Worm (Caenorhabditis elegans) whole organism, young adult: ENCODE data around the gene C14A4.12.

Experiments
- B0261.1 ChIP-seq: sonication (generic microtip); optimal IDR thresholded peaks from 2 replicates; lab custom pipeline; 2016; ENCODE audit warnings: mild to moderate bottlenecking, missing genetic modification characterization, moderate library complexity, missing compliant biosample characterization
- B0336.3 ChIP-seq: fragments of 200-800 bp; sonication (Bioruptor generic); IDR thresholded peaks from 2 replicates; pipeline ENCODE4 v1.3.6; 2022; ENCODE audit warnings: missing genetic modification characterization, missing compliant biosample characterization
- C06A6.2 ChIP-seq: fragments of 200-800 bp; sonication (Bioruptor generic); conservative IDR thresholded peaks from 2 replicates; pipeline ENCODE4 v1.3.6; 2022; ENCODE audit warnings: missing genetic modification characterization, missing compliant biosample characterization
- D2030.7 ChIP-seq: fragments of 200-800 bp; sonication (Bioruptor generic); IDR thresholded peaks from 2 replicates; pipeline ENCODE4 v1.3.6; 2022; ENCODE audit warnings: missing genetic modification reagents, missing genetic modification characterization, missing compliant biosample characterization
- F10E7.11 ChIP-seq: sonication (generic microtip); optimal IDR thresholded peaks from 2 replicates; lab custom pipeline; 2017; ENCODE audit warnings: mild to moderate bottlenecking, missing genetic modification characterization, moderate library complexity, missing compliant biosample characterization
- F33H1.4 ChIP-seq: fragments of 200-800 bp; sonication (Bioruptor generic); IDR thresholded peaks from 2 replicates; pipeline ENCODE4 v1.3.6; 2022; ENCODE audit warnings: missing genetic modification reagents, missing genetic modification characterization, missing compliant biosample characterization
- F39B2.1 ChIP-seq: fragments of 200-800 bp; sonication (Bioruptor generic); IDR thresholded peaks from 2 replicates; pipeline ENCODE4 v1.3.6; 2022; ENCODE audit warnings: missing genetic modification reagents, missing genetic modification characterization, missing compliant biosample characterization
- F49E8.2 ChIP-seq: sonication (generic microtip); optimal IDR thresholded peaks from 3 replicates; lab custom pipeline; 2017; ENCODE audit warnings: missing genetic modification characterization, mild to moderate bottlenecking, missing compliant biosample characterization, antibody characterized with exemption, moderate library complexity; ENCODE audit not compliant: insufficient read depth
- F57A8.1 ChIP-seq: fragments of 200-800 bp; sonication (Bioruptor generic); optimal IDR thresholded peaks from 2 replicates; lab custom pipeline; 2018; ENCODE audit warnings: mild to moderate bottlenecking, missing genetic modification characterization, moderate library complexity, missing compliant biosample characterization
- K11D2.4 ChIP-seq: fragments of 200-800 bp; sonication (Bioruptor generic); IDR thresholded peaks from 2 replicates; pipeline ENCODE4 v1.3.6; 2022; ENCODE audit warnings: missing genetic modification reagents, missing genetic modification characterization, missing compliant biosample characterization
- K12H6.12 ChIP-seq: fragments of 200-800 bp; sonication (Bioruptor generic); optimal IDR thresholded peaks from 2 replicates; lab custom pipeline; 2018; ENCODE audit warnings: mild to moderate bottlenecking, missing genetic modification characterization, missing compliant biosample characterization
- T26A5.8 ChIP-seq: sonication (generic microtip); optimal IDR thresholded peaks from 2 replicates; lab custom pipeline; 2016; ENCODE audit warnings: missing genetic modification characterization, missing compliant biosample characterization
- Y56A3A.18 ChIP-seq: fragments of 200-800 bp; sonication (Bioruptor generic); IDR thresholded peaks from 2 replicates; pipeline ENCODE4 v1.3.6; 2022; ENCODE audit warnings: missing genetic modification reagents, missing genetic modification characterization, missing compliant biosample characterization
- ZK185.1 ChIP-seq: sonication (generic microtip); optimal IDR thresholded peaks from 2 replicates; lab custom pipeline; 2016; ENCODE audit warnings: mild to moderate bottlenecking, missing genetic modification characterization, missing compliant biosample characterization; ENCODE audit not compliant: poor library complexity, severe bottlenecking
- akir-1 ChIP-seq: fragments of 200-800 bp; sonication (Bioruptor generic); optimal IDR thresholded peaks from 2 replicates; lab custom pipeline; 2018; ENCODE audit warnings: mild to moderate bottlenecking, missing genetic modification characterization, moderate library complexity, missing compliant biosample characterization
- aptf-3 ChIP-seq: fragments of 200-800 bp; sonication (Bioruptor generic); IDR thresholded peaks from 2 replicates; pipeline ENCODE4 v1.3.6; 2022; ENCODE audit warnings: missing genetic modification characterization, missing compliant biosample characterization
- attf-6 ChIP-seq: fragments of 200-800 bp; sonication (Bioruptor generic); IDR thresholded peaks from 2 replicates; pipeline ENCODE4 v1.3.6; 2022; ENCODE audit warnings: missing genetic modification reagents, missing genetic modification characterization, missing compliant biosample characterization
- ceh-40 ChIP-seq: fragments of 200-800 bp; sonication (Bioruptor generic); IDR thresholded peaks from 2 replicates; pipeline ENCODE4 v1.3.6; 2022; ENCODE audit warnings: missing genetic modification characterization, missing compliant biosample characterization
- dpff-1 ChIP-seq: sonication (generic microtip); optimal IDR thresholded peaks from 2 replicates; lab custom pipeline; 2017; ENCODE audit warnings: mild to moderate bottlenecking, missing genetic modification characterization, missing compliant biosample characterization
- dpl-1 ChIP-seq: fragments of 150-350 bp; optimal IDR thresholded peaks from 2 replicates; lab custom pipeline; 2014; ENCODE audit warnings: missing biosample characterization, missing genetic modification reagents, missing genetic modification characterization
- ekl-4 ChIP-seq: fragments of 200-800 bp; sonication (Bioruptor generic); IDR thresholded peaks from 2 replicates; pipeline ENCODE4 v1.3.6; 2022; ENCODE audit warnings: missing genetic modification reagents, missing genetic modification characterization, missing compliant biosample characterization
- him-1 ChIP-seq: sonication (generic microtip); optimal IDR thresholded peaks from 2 replicates; lab custom pipeline; 2016; ENCODE audit warnings: missing genotype, missing genetic modification reagents, missing genetic modification characterization, missing compliant biosample characterization
- hlh-12 ChIP-seq: sonication (generic microtip); optimal IDR thresholded peaks from 2 replicates; lab custom pipeline; 2016; ENCODE audit warnings: missing genetic modification characterization, missing compliant biosample characterization
- hlh-26 ChIP-seq: fragments of 200-800 bp; sonication (Bioruptor generic); conservative IDR thresholded peaks from 2 replicates; pipeline ENCODE4 v1.3.6; 2022; ENCODE audit warnings: missing genetic modification reagents, missing genetic modification characterization, missing compliant biosample characterization
- hsf-1 ChIP-seq: fragments of 200-800 bp; sonication (Bioruptor generic); IDR thresholded peaks from 2 replicates; pipeline ENCODE4 v1.3.6; 2022; ENCODE audit warnings: missing genetic modification reagents, missing genetic modification characterization, missing compliant biosample characterization
- let-526 ChIP-seq: fragments of 200-800 bp; sonication (Bioruptor generic); IDR thresholded peaks from 2 replicates; pipeline ENCODE4 v1.3.6; 2022; ENCODE audit warnings: missing genetic modification reagents, missing genetic modification characterization, missing compliant biosample characterization
- let-607 ChIP-seq, 2 experiments: fragments of 200-800 bp in 1 of 2; sonication (Bioruptor generic) in 1 of 2; sonication (generic microtip) in 1 of 2; optimal IDR thresholded peaks; 2 replicates each; lab custom pipeline; 2016 to 2018; ENCODE audit warnings: mild to moderate bottlenecking in 2 of 2, missing compliant biosample characterization in 2 of 2, missing genetic modification characterization in 2 of 2, moderate library complexity in 2 of 2, missing genotype in 1 of 2
- lin-35 ChIP-seq, 3 experiments: fragments of 150-350 bp in 2 of 3; sonication (generic microtip) in 1 of 3; optimal IDR thresholded peaks; 2 replicates each; lab custom pipeline; 2014 to 2018; ENCODE audit warnings: missing biosample characterization in 3 of 3, missing genetic modification characterization in 3 of 3, missing genetic modification reagents in 3 of 3
- lir-1 ChIP-seq: fragments of 200-800 bp; sonication (Bioruptor generic); conservative IDR thresholded peaks from 2 replicates; pipeline ENCODE4 v1.3.6; 2022; ENCODE audit warnings: missing genetic modification reagents, missing genetic modification characterization, missing compliant biosample characterization
- lsy-27 ChIP-seq: sonication (generic microtip); optimal IDR thresholded peaks from 2 replicates; lab custom pipeline; 2017; ENCODE audit warnings: missing genetic modification characterization, mild to moderate bottlenecking, missing compliant biosample characterization, antibody characterized with exemption, missing genotype, borderline replicate concordance; ENCODE audit not compliant: insufficient read depth
- madf-3 ChIP-seq: fragments of 200-800 bp; sonication (Bioruptor generic); IDR thresholded peaks from 2 replicates; pipeline ENCODE4 v1.3.6; 2022; ENCODE audit warnings: missing genetic modification reagents, missing genetic modification characterization, missing compliant biosample characterization
- mel-28 ChIP-seq: sonication (generic microtip); optimal IDR thresholded peaks from 2 replicates; lab custom pipeline; 2016; ENCODE audit warnings: borderline replicate concordance, mild to moderate bottlenecking, missing genetic modification characterization, missing compliant biosample characterization
- nhr-120 ChIP-seq: fragments of 200-800 bp; sonication (Bioruptor generic); IDR thresholded peaks from 2 replicates; pipeline ENCODE4 v1.3.6; 2022; ENCODE audit warnings: missing genetic modification characterization, missing compliant biosample characterization
- nhr-27 ChIP-seq: fragments of 200-800 bp; sonication (Bioruptor generic); optimal IDR thresholded peaks from 2 replicates; lab custom pipeline; 2018; ENCODE audit warnings: mild to moderate bottlenecking, missing genetic modification characterization, moderate library complexity, missing compliant biosample characterization
- pbrm-1 ChIP-seq: fragments of 200-800 bp; sonication (Bioruptor generic); IDR thresholded peaks from 2 replicates; pipeline ENCODE4 v1.3.6; 2022; ENCODE audit warnings: missing genetic modification reagents, missing genetic modification characterization, missing compliant biosample characterization
- rcor-1 ChIP-seq: fragments of 200-800 bp; sonication (Bioruptor generic); IDR thresholded peaks from 2 replicates; pipeline ENCODE4 v1.3.6; 2022; ENCODE audit warnings: missing genetic modification reagents, missing genetic modification characterization, missing compliant biosample characterization
- repo-1 ChIP-seq: sonication (generic microtip); optimal IDR thresholded peaks from 2 replicates; lab custom pipeline; 2017; ENCODE audit warnings: mild to moderate bottlenecking, missing genetic modification characterization, missing compliant biosample characterization
- sdz-38 ChIP-seq: sonication (generic microtip); optimal IDR thresholded peaks from 2 replicates; lab custom pipeline; 2016; ENCODE audit warnings: missing genotype, missing genetic modification characterization, missing compliant biosample characterization
- sea-2 ChIP-seq: fragments of 200-800 bp; sonication (Bioruptor generic); IDR thresholded peaks from 2 replicates; pipeline ENCODE4 v1.3.6; 2022; ENCODE audit warnings: missing genetic modification characterization, missing compliant biosample characterization
- sptf-2 ChIP-seq: fragments of 200-800 bp; sonication (Bioruptor generic); optimal IDR thresholded peaks from 2 replicates; lab custom pipeline; 2018; ENCODE audit warnings: mild to moderate bottlenecking, missing genetic modification characterization, missing compliant biosample characterization
- zfh-2 ChIP-seq: fragments of 200-800 bp; sonication (Bioruptor generic); conservative IDR thresholded peaks from 2 replicates; pipeline ENCODE4 v1.3.6; 2022; ENCODE audit warnings: missing genetic modification reagents, missing genetic modification characterization, missing compliant biosample characterization
- zim-3 ChIP-seq: sonication (generic microtip); optimal IDR thresholded peaks from 2 replicates; lab custom pipeline; 2017; ENCODE audit warnings: mild to moderate bottlenecking, missing genetic modification characterization, moderate library complexity, missing compliant biosample characterization
- ztf-18 ChIP-seq: sonication (generic microtip); optimal IDR thresholded peaks from 2 replicates; lab custom pipeline; 2016; ENCODE audit warnings: missing genotype, mild to moderate bottlenecking, missing genetic modification characterization, missing compliant biosample characterization
- ztf-25 ChIP-seq: fragments of 200-800 bp; sonication (Bioruptor generic); IDR thresholded peaks from 2 replicates; pipeline ENCODE4 v1.3.6; 2022; ENCODE audit warnings: missing genetic modification reagents, missing genetic modification characterization, missing compliant biosample characterization
- ztf-3 ChIP-seq: fragments of 200-800 bp; sonication (Bioruptor generic); optimal IDR thresholded peaks from 2 replicates; lab custom pipeline; 2018; ENCODE audit warnings: mild to moderate bottlenecking, missing genetic modification characterization, missing compliant biosample characterization

C14A4.12 gene

DNA sequence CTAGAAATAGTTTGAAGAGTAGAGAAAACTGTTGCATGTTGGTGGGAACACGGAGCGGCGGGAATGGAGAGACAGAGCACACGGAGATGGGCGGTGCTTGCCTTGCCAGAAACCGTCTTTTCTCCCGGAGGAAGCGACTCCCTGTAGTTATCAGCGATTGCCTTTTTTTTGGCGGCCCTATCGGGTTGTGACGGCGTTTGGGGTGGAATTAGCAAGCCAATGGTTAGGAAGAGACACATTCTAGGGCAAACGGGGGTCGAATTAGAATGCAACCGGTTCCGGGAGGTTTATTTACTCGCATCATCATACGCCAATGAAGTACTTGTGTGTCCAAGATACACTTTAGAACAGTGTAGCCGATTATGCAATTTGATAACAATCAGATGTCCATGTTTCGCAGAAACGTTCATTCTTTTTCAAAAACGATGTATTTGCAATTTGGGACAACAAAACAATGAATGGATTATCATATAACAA lies 44.8 kb downstream of the C14A4.12 start, which contains the start of gene lact-3 (continued):
- TF ChIP-seq nhr-27 (tag; lab: Kevin White, UChicago) (no peak), dpff-1 (no peak), nhr-120 (no peak), sea-2 (GFP tag; lab: Robert Waterston, UW) (no peak), zfh-2 (GFP tag; lab: Robert Waterston, UW) (0 out of 2 replicates have a peak, but pooled peaks have one; percentile 5), dpl-1 (GFP tag; lab: Kevin White, UChicago) (no peak), repo-1 (no peak), sptf-2 (GFP tag; lab: Kevin White, UChicago) (no peak), hsf-1 (GFP tag; lab: Robert Waterston, UW) (peak; percentile 68), K12H6.12 (tag; lab: Kevin White, UChicago) (no peak), lin-35 (GFP tag; optimal IDR thresholded peaks at IDR 0.05; lab: Kevin White, UChicago) (no peak), attf-6 (GFP tag; lab: Robert Waterston, UW) (0 out of 2 replicates have a peak, but pooled peaks have one; percentile 29), akir-1 (GFP tag; lab: Kevin White, UChicago) (no peak), madf-3 (GFP tag; lab: Robert Waterston, UW) (peak; percentile 80; the same call in 1 of the 2 replicates), hlh-26 (no peak), sdz-38 (tag; lab: Kevin White, UChicago) (no peak), pbrm-1 (no peak), F39B2.1 (GFP tag; lab: Robert Waterston, UW) (no peak), F10E7.11 (tag; lab: Kevin White, UChicago) (no peak), C06A6.2 (GFP tag; lab: Robert Waterston, UW) (no peak), Y56A3A.18 (peak; percentile 25; the same call in 1 of the 2 replicates), zim-3 (no peak), F57A8.1 (GFP tag; lab: Kevin White, UChicago) (no peak), ztf-25 (GFP tag; lab: Robert Waterston, UW) (no peak), mel-28 (tag; lab: Kevin White, UChicago) (no peak), K11D2.4 (GFP tag; lab: Robert Waterston, UW) (no peak), F49E8.2 (tag; lab: Kevin White, UChicago) (peak; percentile 70), aptf-3 (GFP tag; lab: Robert Waterston, UW) (no peak), ztf-3 (no peak), let-526 (GFP tag; lab: Robert Waterston, UW) (no peak), him-1 (tag; lab: Kevin White, UChicago) (peak; percentile 16), ekl-4 (GFP tag; lab: Robert Waterston, UW) (peak; percentile 71), ceh-40 (GFP tag; lab: Robert Waterston, UW) (no peak), F33H1.4 (GFP tag; lab: Robert Waterston, UW) (peak; percentile 31), lir-1 (GFP tag; lab: Robert Waterston, UW) (no peak), ZK185.1 (no peak), B0261.1 (no peak), B0336.3 (GFP tag; lab: Robert Waterston, UW) (peak; percentile 90), D2030.7 (GFP tag; lab: Robert Waterston, UW) (no peak), let-607 (tag; optimal IDR thresholded peaks at IDR 0.05; lab: Kevin White, UChicago) (no peak), rcor-1 (GFP tag; lab: Robert Waterston, UW) (0 out of 2 replicates have a peak, but pooled peaks have one; percentile 13), lsy-27 (tag; lab: Kevin White, UChicago) (no peak), ztf-18 (tag; lab: Kevin White, UChicago) (no peak), hlh-12 (tag; lab: Kevin White, UChicago) (no peak), T26A5.8 (tag; lab: Kevin White, UChicago) (no peak)
